Worm (Caenorhabditis elegans) whole organism, L3 larva: ENCODE data around the gene C54E4.5.

ENCODE experiments used
- ZK546.5 ChIP-seq: sonication (generic microtip); optimal IDR thresholded peaks from 2 replicates; lab custom pipeline; 2017; ENCODE audit warnings: missing biosample characterization, missing genetic modification characterization
- aly-2 ChIP-seq: fragments of 150-350 bp; optimal IDR thresholded peaks from 2 replicates; lab custom pipeline; 2014; ENCODE audit warnings: missing biosample characterization, missing genetic modification characterization
- ama-1 ChIP-seq: fragments of 150-350 bp; optimal IDR thresholded peaks from 2 replicates; lab custom pipeline; 2018
- ceh-28 ChIP-seq: fragments of 150-350 bp; optimal IDR thresholded peaks from 2 replicates; lab custom pipeline; 2014; ENCODE audit warnings: missing biosample characterization, missing genetic modification reagents, missing genetic modification characterization
- ceh-82 ChIP-seq: fragments of 150-350 bp; optimal IDR thresholded peaks from 2 replicates; lab custom pipeline; 2014; ENCODE audit warnings: missing biosample characterization, missing genetic modification characterization
- daf-12 ChIP-seq: fragments of 150-350 bp; optimal IDR thresholded peaks from 2 replicates; lab custom pipeline; 2014; ENCODE audit warnings: missing biosample characterization, missing genetic modification reagents, missing genetic modification characterization
- egl-27 ChIP-seq: sonication (generic microtip); optimal IDR thresholded peaks from 4 replicates; lab custom pipeline; 2017; ENCODE audit warnings: missing biosample characterization, missing genetic modification reagents, missing genetic modification characterization
- egl-5 ChIP-seq: fragments of 150-350 bp; optimal IDR thresholded peaks from 2 replicates; lab custom pipeline; 2017; ENCODE audit warnings: missing biosample characterization, missing genetic modification reagents, missing genetic modification characterization, inconsistent platforms
- elt-1 ChIP-seq: fragments of 150-350 bp; optimal IDR thresholded peaks from 2 replicates; lab custom pipeline; 2014; ENCODE audit warnings: missing biosample characterization, missing genetic modification characterization
- elt-2 ChIP-seq: sonication (generic microtip); optimal IDR thresholded peaks from 2 replicates; lab custom pipeline; 2016; ENCODE audit warnings: missing genetic modification reagents, mild to moderate bottlenecking, missing genetic modification characterization, missing compliant biosample characterization
- elt-3 ChIP-seq, 3 experiments: fragments of 150-350 bp in 1 of 3; sonication (generic microtip) in 2 of 3; optimal IDR thresholded peaks; 2 replicates in 2 of 3; 4 replicates in 1 of 3; lab custom pipeline; 2014 to 2017; ENCODE audit warnings: missing biosample characterization in 3 of 3, missing genetic modification characterization in 3 of 3
- fkh-10 ChIP-seq: sonication (generic microtip); optimal IDR thresholded peaks from 2 replicates; lab custom pipeline; 2017; ENCODE audit warnings: missing biosample characterization, missing genetic modification reagents, missing genetic modification characterization
- fos-1 ChIP-seq: fragments of 150-350 bp; optimal IDR thresholded peaks from 2 replicates; lab custom pipeline; 2014; ENCODE audit warnings: missing biosample characterization, missing genetic modification characterization
- hmg-11 ChIP-seq: sonication (generic microtip); optimal IDR thresholded peaks from 2 replicates; lab custom pipeline; 2016; ENCODE audit warnings: missing genetic modification characterization, missing compliant biosample characterization
- jun-1 ChIP-seq: fragments of 150-350 bp; optimal IDR thresholded peaks from 2 replicates; lab custom pipeline; 2014; ENCODE audit warnings: missing biosample characterization, missing genetic modification reagents, missing genetic modification characterization
- lin-39 ChIP-seq: fragments of 150-350 bp; optimal IDR thresholded peaks from 2 replicates; lab custom pipeline; 2018; ENCODE audit warnings: missing biosample characterization, missing genetic modification reagents, missing genetic modification characterization
- nfya-1 ChIP-seq: sonication (generic microtip); optimal IDR thresholded peaks from 2 replicates; lab custom pipeline; 2017; ENCODE audit warnings: missing genetic modification characterization, mild to moderate bottlenecking, missing compliant biosample characterization, antibody characterized with exemption, moderate library complexity; ENCODE audit not compliant: insufficient read depth
- nhr-11 ChIP-seq: fragments of 150-350 bp; optimal IDR thresholded peaks from 2 replicates; lab custom pipeline; 2014; ENCODE audit warnings: missing biosample characterization, missing genetic modification characterization
- nhr-12 ChIP-seq: fragments of 150-350 bp; optimal IDR thresholded peaks from 2 replicates; lab custom pipeline; 2014; ENCODE audit warnings: missing biosample characterization, missing genetic modification characterization
- nhr-23 ChIP-seq: fragments of 150-350 bp; optimal IDR thresholded peaks from 2 replicates; lab custom pipeline; 2014; ENCODE audit warnings: missing biosample characterization, missing genetic modification reagents, missing genetic modification characterization
- nhr-25 ChIP-seq: sonication (generic microtip); optimal IDR thresholded peaks from 2 replicates; lab custom pipeline; 2017; ENCODE audit warnings: missing biosample characterization, missing genetic modification characterization
- nhr-28 ChIP-seq: fragments of 150-350 bp; optimal IDR thresholded peaks from 2 replicates; lab custom pipeline; 2014; ENCODE audit warnings: missing biosample characterization, missing genetic modification characterization
- nhr-43 ChIP-seq: sonication (generic microtip); optimal IDR thresholded peaks from 2 replicates; lab custom pipeline; 2016; ENCODE audit warnings: mild to moderate bottlenecking, missing genetic modification characterization, missing compliant biosample characterization; ENCODE audit not compliant: poor library complexity, severe bottlenecking
- nhr-67 ChIP-seq: fragments of 150-350 bp; optimal IDR thresholded peaks from 2 replicates; lab custom pipeline; 2014; ENCODE audit warnings: missing biosample characterization, missing genetic modification characterization
- pqm-1 ChIP-seq: fragments of 150-350 bp; optimal IDR thresholded peaks from 2 replicates; lab custom pipeline; 2017; ENCODE audit warnings: missing biosample characterization, missing genetic modification characterization, inconsistent platforms
- sea-2 ChIP-seq: fragments of 150-350 bp; sonication (generic microtip); optimal IDR thresholded peaks from 4 replicates; lab custom pipeline; 2014; ENCODE audit warnings: missing biosample characterization, missing genetic modification reagents, missing genetic modification characterization
- skn-1 ChIP-seq: fragments of 150-350 bp; optimal IDR thresholded peaks from 2 replicates; lab custom pipeline; 2014; ENCODE audit warnings: missing biosample characterization, missing genetic modification characterization
- snpc-4 ChIP-seq: fragments of 150-350 bp; optimal IDR thresholded peaks from 2 replicates; lab custom pipeline; 2014; ENCODE audit warnings: missing biosample characterization, missing genetic modification characterization
- tbx-2 ChIP-seq: sonication (generic microtip); optimal IDR thresholded peaks from 2 replicates; lab custom pipeline; 2016; ENCODE audit warnings: mild to moderate bottlenecking, missing genetic modification characterization, missing compliant biosample characterization
- unc-62 ChIP-seq: fragments of 150-350 bp; sonication (generic microtip); optimal IDR thresholded peaks from 4 replicates; lab custom pipeline; 2014; ENCODE audit warnings: missing biosample characterization, missing genetic modification reagents, missing genetic modification characterization
- zag-1 ChIP-seq: fragments of 150-350 bp; optimal IDR thresholded peaks from 2 replicates; lab custom pipeline; 2014; ENCODE audit warnings: missing biosample characterization, missing genetic modification characterization
- ztf-11 ChIP-seq: fragments of 150-350 bp; optimal IDR thresholded peaks from 2 replicates; lab custom pipeline; 2014; ENCODE audit warnings: missing biosample characterization, missing genetic modification characterization
- ztf-4 ChIP-seq: fragments of 150-350 bp; optimal IDR thresholded peaks from 2 replicates; lab custom pipeline; 2014; ENCODE audit warnings: missing biosample characterization, missing genetic modification characterization

C54E4.5 gene

DNA sequence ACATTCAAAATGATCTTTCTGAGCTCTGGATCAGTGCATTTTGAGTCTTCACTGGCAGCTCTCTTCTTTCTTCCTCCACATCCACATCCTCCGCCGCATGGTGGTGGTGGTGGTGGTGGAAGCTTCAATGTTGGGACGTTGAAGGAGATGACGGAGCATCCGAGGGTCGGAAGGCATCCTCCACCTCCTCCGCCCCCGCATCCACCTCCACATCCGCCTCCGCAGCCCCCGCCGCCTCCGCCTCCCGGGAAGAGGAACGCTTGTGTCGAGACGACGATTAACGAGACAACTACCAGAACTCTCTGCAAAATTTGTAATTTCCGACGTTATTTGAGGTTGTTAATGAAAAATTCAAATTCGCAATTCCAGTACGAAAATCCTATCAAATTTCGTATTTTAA is 21.7 kb downstream of the C54E4.5 start:
- no peak for TF ChIP-seq jun-1 (tag; lab: Kevin White, UChicago)
- no peak for TF ChIP-seq nhr-43 (tag; lab: Kevin White, UChicago)
- TF ChIP-seq nhr-25 (tag; lab: Kevin White, UChicago), result no peak
- TF ChIP-seq ztf-4 (tag; lab: Kevin White, UChicago), result no peak
- TF ChIP-seq hmg-11 (tag; lab: Kevin White, UChicago), result no peak
- no peak for TF ChIP-seq nhr-23 (tag; lab: Kevin White, UChicago)
- TF ChIP-seq lin-39 (tag; lab: Kevin White, UChicago), result no peak
- no peak for TF ChIP-seq ama-1
- TF ChIP-seq daf-12 (tag; lab: Kevin White, UChicago), result no peak
- TF ChIP-seq sea-2, result no peak
- no peak for TF ChIP-seq elt-1 (tag; lab: Kevin White, UChicago)
- no peak for TF ChIP-seq skn-1 (tag; lab: Kevin White, UChicago)
- TF ChIP-seq zag-1 (tag; lab: Kevin White, UChicago), result no peak
- no peak for TF ChIP-seq ztf-11
- TF ChIP-seq ZK546.5, result no peak
- TF ChIP-seq, all 47 proteins: peak for 0

DNA sequence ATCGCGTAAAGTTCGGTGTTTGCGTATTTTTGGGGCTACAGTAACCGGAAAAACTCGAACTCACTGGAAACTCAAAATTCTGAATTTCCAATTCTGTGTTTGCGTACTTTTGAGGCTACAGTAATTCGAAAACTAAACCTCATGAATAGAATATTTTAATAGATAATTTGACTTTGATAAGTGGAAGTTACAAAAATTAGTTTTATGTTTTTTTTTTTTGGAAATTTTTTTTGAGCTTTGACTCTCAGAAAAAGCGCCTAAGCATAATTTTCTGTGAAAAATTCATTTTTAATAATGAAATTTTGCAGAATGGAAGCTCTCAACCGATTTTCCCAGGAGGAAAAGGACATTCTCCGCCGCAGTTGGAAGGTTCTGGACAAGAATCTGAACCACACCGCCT is 26.6 kb downstream of the C54E4.5 start, which contains the start of gene glb-7:
TSS of gene glb-7 (plus strand) at position 301 of the 400 bp plus-strand sequence.
- no peak for TF ChIP-seq nhr-28
- TF ChIP-seq daf-12 (tag; lab: Kevin White, UChicago), result no peak
- TF ChIP-seq ZK546.5, result no peak
- no peak for TF ChIP-seq elt-3 (tag; optimal IDR thresholded peaks at IDR 0.05; lab: Kevin White, UChicago)
- no peak for TF ChIP-seq nhr-67 (tag; lab: Kevin White, UChicago)

DNA sequence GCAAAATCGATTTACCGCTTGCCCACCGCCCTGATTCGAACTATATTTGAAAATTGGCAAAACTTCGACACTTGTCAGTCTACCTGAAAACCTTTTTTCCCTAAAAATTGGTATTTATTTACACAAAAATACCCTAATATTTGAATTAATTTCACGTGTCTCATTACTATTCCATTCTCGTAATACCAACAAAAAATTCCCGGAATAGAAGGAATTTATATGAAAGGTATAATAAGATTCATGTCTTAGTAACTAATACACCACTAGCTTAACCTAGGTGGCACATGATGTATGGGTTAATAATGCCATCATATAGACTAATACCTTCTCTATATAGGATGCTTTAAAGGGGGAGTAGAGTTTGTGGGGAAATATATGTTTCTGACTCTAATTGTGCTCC is 31.8 kb downstream of the C54E4.5 start:
- TF ChIP-seq elt-1 (tag; lab: Kevin White, UChicago), result no peak
- TF ChIP-seq egl-27 (tag; lab: Kevin White, UChicago), result no peak
- no peak for TF ChIP-seq elt-2 (tag; lab: Kevin White, UChicago)
- TF ChIP-seq nhr-67 (tag; lab: Kevin White, UChicago), result no peak
- TF ChIP-seq tbx-2, result no peak
- no peak for TF ChIP-seq skn-1 (tag; lab: Kevin White, UChicago)
- TF ChIP-seq nfya-1 (tag; lab: Kevin White, UChicago), result no peak
- no peak for TF ChIP-seq unc-62 (GFP tag; lab: Kevin White, UChicago)
- TF ChIP-seq nhr-43 (tag; lab: Kevin White, UChicago), result no peak
- TF ChIP-seq fos-1 (tag; lab: Kevin White, UChicago), result no peak
- TF ChIP-seq nhr-12 (tag; lab: Kevin White, UChicago), result no peak
- no peak for TF ChIP-seq nhr-11 (tag; lab: Kevin White, UChicago)
- TF ChIP-seq, all 47 proteins: peak for 0

DNA sequence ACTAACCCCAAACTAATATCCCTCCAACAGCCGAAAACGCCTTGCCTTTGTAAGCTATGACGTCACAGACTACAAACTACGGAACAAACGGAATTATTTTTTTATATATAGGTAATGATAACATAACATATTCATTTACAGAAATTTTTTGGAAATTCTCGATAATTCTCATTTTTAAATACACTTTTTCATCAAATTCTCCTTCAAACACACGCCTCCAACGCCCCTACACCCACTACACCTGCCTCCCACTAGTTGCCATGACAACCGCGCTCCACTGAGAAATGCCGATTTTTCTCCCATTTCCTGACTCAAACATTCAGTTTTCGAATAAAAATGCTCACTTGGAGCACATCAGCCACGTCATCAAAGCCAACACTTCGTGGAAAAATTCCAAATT is 34.8 kb downstream of the C54E4.5 start, which contains the start of gene xbx-4:
TSS of gene xbx-4 (plus strand) at position 301 of the 400 bp plus-strand sequence.
- TF ChIP-seq skn-1 (tag; lab: Kevin White, UChicago) (no peak), fos-1 (tag; lab: Kevin White, UChicago) (no peak), ceh-82 (no peak), aly-2 (tag; lab: Kevin White, UChicago) (no peak), egl-5 (tag; lab: Kevin White, UChicago) (no peak), fkh-10 (no peak), unc-62 (GFP tag; lab: Kevin White, UChicago) (no peak), daf-12 (tag; lab: Kevin White, UChicago) (no peak)

DNA sequence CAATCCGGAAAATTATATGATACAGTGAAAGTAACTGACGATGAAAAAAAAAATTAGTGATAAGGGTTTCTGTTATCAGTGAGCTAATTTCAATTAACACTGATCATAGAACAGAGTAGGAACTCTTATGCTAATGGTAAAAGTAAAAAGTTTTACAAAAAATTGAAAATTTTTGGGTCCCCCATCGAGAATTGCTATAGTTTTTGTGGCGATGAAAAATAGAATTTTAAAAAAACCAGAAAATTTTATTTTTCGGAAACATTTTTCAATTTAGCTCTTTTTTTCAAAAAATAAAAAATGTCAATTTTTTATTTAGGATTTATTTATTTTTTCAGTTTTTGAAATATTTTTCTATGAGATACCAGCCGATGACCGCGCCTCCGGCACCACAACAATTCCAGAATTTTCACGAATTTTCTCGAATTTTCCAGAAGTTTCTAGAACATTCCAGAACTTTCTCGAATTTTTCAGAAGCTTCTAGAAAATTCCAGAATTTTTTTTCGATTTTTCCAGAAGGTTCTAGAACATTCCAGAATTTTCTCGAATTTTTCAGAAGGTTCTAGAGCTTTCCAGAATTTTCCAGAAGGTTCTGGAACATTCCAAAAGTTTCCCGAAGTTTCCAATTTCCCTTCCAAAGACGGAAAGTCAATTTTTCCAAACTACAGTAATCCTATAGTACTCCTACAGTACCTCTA is 35.6 kb downstream of the C54E4.5 start, which contains the start of gene C23H5.8:
TSS of gene C23H5.8 (minus strand) at position 51 of the 695 bp plus-strand sequence.
- TF ChIP-seq sea-2 (no peak), snpc-4 (no peak), elt-2 (tag; lab: Kevin White, UChicago) (peak; percentile 54), tbx-2 (no peak), pqm-1 (tag; lab: Kevin White, UChicago) (peak; percentile 28), ceh-28 (tag; lab: Kevin White, UChicago) (no peak), egl-5 (tag; lab: Kevin White, UChicago) (no peak)
